Worm (Caenorhabditis elegans): ENCODE results near the gene grl-5.
A peak's percentile ranks its signal among the peaks of the same experiment; 100 is the strongest.

Gene grl-5

ce11 chrV:4384482-4384881 lies 30.0 kb downstream of the grl-5 start, which contains the start of gene F13A2.2:
TSS of gene F13A2.2 (minus strand) at chrV:4384582.
- TF ChIP-seq dpl-1 (GFP tag; optimal IDR thresholded peaks at IDR 0.05) (no peak), lin-40 (tag; optimal IDR thresholded peaks at IDR 0.05) (no peak), cebp-2 (GFP tag; IDR thresholded peaks at IDR 0.05) (no peak)

ce11 chrV:4382298-4382697 lies 32.2 kb downstream of the grl-5 start, which contains the start of gene F13A2.1:
TSS of gene F13A2.1 (minus strand) at chrV:4382398.
- no peak for TF ChIP-seq dox-1 (GFP tag; IDR thresholded peaks at IDR 0.05)
- TF ChIP-seq nfya-2 (GFP tag; IDR thresholded peaks at IDR 0.05), result no peak
- no peak for TF ChIP-seq madf-8 (GFP tag; conservative IDR thresholded peaks at IDR 0.05)
- TF ChIP-seq nhr-80 (tag; optimal IDR thresholded peaks at IDR 0.05), result no peak

ce11 chrV:4377622-4378021 lies 36.8 kb downstream of the grl-5 start, which contains the start of gene F32D1.8:
TSS of gene F32D1.8 (minus strand) at chrV:4377722.
- TF ChIP-seq unc-130 (GFP tag; optimal IDR thresholded peaks at IDR 0.05) (no peak), ceh-27 (GFP tag; optimal IDR thresholded peaks at IDR 0.05) (no peak), attf-3 (GFP tag; conservative IDR thresholded peaks at IDR 0.05) (no peak), Y56A3A.18 (GFP tag; IDR thresholded peaks at IDR 0.05) (no peak), nhr-80 (tag; optimal IDR thresholded peaks at IDR 0.05) (no peak), Y67H2A.10 (GFP tag; conservative IDR thresholded peaks at IDR 0.05) (no peak), B0261.1 (tag; optimal IDR thresholded peaks at IDR 0.05) (no peak), F52B5.7 (tag; optimal IDR thresholded peaks at IDR 0.05) (no peak)

- TF ChIP-seq F22D6.2 (tag; optimal IDR thresholded peaks at IDR 0.05), result no peak
- no peak for TF ChIP-seq aptf-2 (GFP tag; conservative IDR thresholded peaks at IDR 0.05)
- no peak for TF ChIP-seq ZK185.1 (tag; optimal IDR thresholded peaks at IDR 0.05; ENCODE audit: poor library complexity, severe bottlenecking)
- TF ChIP-seq dox-1 (GFP tag; IDR thresholded peaks at IDR 0.05), result peak; percentile 61
- no peak for TF ChIP-seq B0019.2 (GFP tag; conservative IDR thresholded peaks at IDR 0.05)
- TF ChIP-seq snpc-1.1 (tag; optimal IDR thresholded peaks at IDR 0.05; ENCODE audit: insufficient read depth), result peak; percentile 61
- no peak for TF ChIP-seq ekl-4 (GFP tag; IDR thresholded peaks at IDR 0.05)
- peak; percentile 62 for TF ChIP-seq F49E8.2 (tag; optimal IDR thresholded peaks at IDR 0.05; ENCODE audit: insufficient read depth)
- no peak; the same call in 1 of the 2 replicates for TF ChIP-seq lir-1 (GFP tag; conservative IDR thresholded peaks at IDR 0.05)
- peak; percentile 53; the same call in 1 of the 2 replicates for TF ChIP-seq mcd-1 (GFP tag; IDR thresholded peaks at IDR 0.05)
- TF ChIP-seq K11D2.4 (GFP tag; IDR thresholded peaks at IDR 0.05), result no peak
- peak; percentile 34 for TF ChIP-seq him-1 (tag; optimal IDR thresholded peaks at IDR 0.05)
- TF ChIP-seq die-1 (tag; optimal IDR thresholded peaks at IDR 0.05), result no peak
- no peak for TF ChIP-seq Y53F4B.3 (GFP tag; IDR thresholded peaks at IDR 0.05)
- no peak for TF ChIP-seq nfyb-1 (GFP tag; IDR thresholded peaks at IDR 0.05)
- TF ChIP-seq ceh-100 (GFP tag; IDR thresholded peaks at IDR 0.05), result no peak
- TF ChIP-seq lag-1 (GFP tag; IDR thresholded peaks at IDR 0.05), result no peak
- peak; percentile 98 for TF ChIP-seq madf-8 (GFP tag; conservative IDR thresholded peaks at IDR 0.05)
- peak; percentile 99 for TF ChIP-seq madf-6 (GFP tag; IDR thresholded peaks at IDR 0.05)
- TF ChIP-seq nhr-120 (GFP tag; IDR thresholded peaks at IDR 0.05), result no peak
- TF ChIP-seq ets-4 (GFP tag; optimal IDR thresholded peaks at IDR 0.05), result no peak
- TF ChIP-seq snpc-1.3 (tag; optimal IDR thresholded peaks at IDR 0.05; ENCODE audit: insufficient read depth), result peak; percentile 36
- TF ChIP-seq lin-54 (GFP tag; optimal IDR thresholded peaks at IDR 0.05), result peak; percentile 91
- TF ChIP-seq T26A5.8 (tag; optimal IDR thresholded peaks at IDR 0.05), result no peak
- TF ChIP-seq madf-3 (GFP tag; IDR thresholded peaks at IDR 0.05), result no peak
- no peak for TF ChIP-seq mes-4 (tag; optimal IDR thresholded peaks at IDR 0.05)
- TF ChIP-seq dpl-1 (GFP tag; optimal IDR thresholded peaks at IDR 0.05), result peak; percentile 90
- TF ChIP-seq F52B5.7 (tag; optimal IDR thresholded peaks at IDR 0.05), result no peak
- TF ChIP-seq F23B12.7 (tag; optimal IDR thresholded peaks at IDR 0.05; ENCODE audit: insufficient read depth), result no peak
- no peak for TF ChIP-seq B0035.1 (tag; optimal IDR thresholded peaks at IDR 0.05)
- no peak for TF ChIP-seq fkh-3 (tag; optimal IDR thresholded peaks at IDR 0.05)
Measured at ce11 chrV:4375807-4376564, 38.5 kb downstream of the grl-5 start, which contains the start of gene F32D1.7. TSS of gene F32D1.7 (minus strand) at chrV:4376173.

Data from whole organism, young adult.